Fruit fly (Drosophila melanogaster) whole organism, embryonic: ENCODE measurements around the gene Bacc.
A peak's percentile ranks its signal among the peaks of the same experiment; 100 is the strongest.

ENCODE experiments used
- Abd-B ChIP-seq: fragments of 200-800 bp; sonication (Bioruptor generic); optimal IDR thresholded peaks from 2 replicates; lab custom pipeline; 2018; ENCODE audit warnings: missing biosample characterization, mild to moderate bottlenecking, missing genetic modification characterization, moderate library complexity
- CG10147 ChIP-seq: fragments of 200-800 bp; sonication (Bioruptor generic); optimal IDR thresholded peaks from 2 replicates; lab custom pipeline; 2019; ENCODE audit warnings: missing biosample characterization, mild to moderate bottlenecking, missing genetic modification characterization, moderate library complexity
- CG10543 ChIP-seq: fragments of 200-800 bp; sonication (Bioruptor generic); optimal IDR thresholded peaks from 3 replicates; lab custom pipeline; 2017; ENCODE audit warnings: missing biosample characterization, mild to moderate bottlenecking, missing genetic modification characterization, moderate library complexity
- CG10565 ChIP-seq: fragments of 200-800 bp; sonication (Bioruptor generic); optimal IDR thresholded peaks from 3 replicates; lab custom pipeline; 2016; ENCODE audit warnings: missing biosample characterization, mild to moderate bottlenecking, missing genetic modification characterization
- CG10959 ChIP-seq: fragments of 200-800 bp; sonication (Bioruptor generic); IDR thresholded peaks from 2 replicates; pipeline ENCODE4 v1.3.6; 2022; ENCODE audit warnings: missing biosample characterization, missing genetic modification characterization
- CG11085 ChIP-seq: fragments of 200-800 bp; sonication (Bioruptor generic); IDR thresholded peaks from 2 replicates; pipeline ENCODE4 v1.3.6; 2022; ENCODE audit warnings: missing biosample characterization, missing genetic modification characterization
- CG11093 ChIP-seq: fragments of 200-800 bp; sonication (Bioruptor generic); IDR thresholded peaks from 3 replicates; pipeline ENCODE4 v1.3.6; 2022; ENCODE audit warnings: missing biosample characterization, missing genetic modification characterization
- CG12236 ChIP-seq: fragments of 200-800 bp; sonication (Bioruptor generic); optimal IDR thresholded peaks from 2 replicates; lab custom pipeline; 2016; ENCODE audit warnings: missing biosample characterization, missing genetic modification characterization
- CG13624 ChIP-seq: fragments of 200-800 bp; sonication (Bioruptor generic); optimal IDR thresholded peaks from 2 replicates; lab custom pipeline; 2016; ENCODE audit warnings: missing biosample characterization, missing genetic modification characterization
- CG14860 ChIP-seq: fragments of 200-800 bp; sonication (Bioruptor generic); IDR thresholded peaks from 3 replicates; pipeline ENCODE4 v1.3.6; 2022; ENCODE audit warnings: missing biosample characterization, missing genetic modification characterization; ENCODE audit not compliant: partially characterized antibody
- CG14965 ChIP-seq: fragments of 200-800 bp; sonication (Bioruptor generic); optimal IDR thresholded peaks from 2 replicates; lab custom pipeline; 2016; ENCODE audit warnings: missing biosample characterization, missing genetic modification characterization, borderline replicate concordance
- CG15011 ChIP-seq: fragments of 200-800 bp; sonication (Bioruptor generic); optimal IDR thresholded peaks from 3 replicates; lab custom pipeline; 2018; ENCODE audit warnings: missing biosample characterization, mild to moderate bottlenecking, missing genetic modification characterization
- CG1529 ChIP-seq: fragments of 200-800 bp; sonication (Bioruptor generic); optimal IDR thresholded peaks from 3 replicates; lab custom pipeline; 2018; ENCODE audit warnings: missing biosample characterization, missing genetic modification characterization
- CG16815 ChIP-seq: fragments of 200-800 bp; sonication (Bioruptor generic); optimal IDR thresholded peaks from 3 replicates; lab custom pipeline; 2017; ENCODE audit warnings: missing biosample characterization, mild to moderate bottlenecking, missing genetic modification characterization
- CG18476 ChIP-seq: fragments of 200-800 bp; sonication (Bioruptor generic); optimal IDR thresholded peaks from 2 replicates; lab custom pipeline; 2016; ENCODE audit warnings: missing biosample characterization, mild to moderate bottlenecking, missing genetic modification characterization
- CG2120 ChIP-seq: fragments of 200-800 bp; sonication (Bioruptor generic); optimal IDR thresholded peaks from 3 replicates; lab custom pipeline; 2016; ENCODE audit warnings: missing biosample characterization, missing genetic modification characterization
- CG30020 ChIP-seq: fragments of 200-800 bp; optimal IDR thresholded peaks from 2 replicates; lab custom pipeline; 2019; ENCODE audit warnings: missing biosample characterization, mild to moderate bottlenecking, missing genetic modification characterization, moderate library complexity
- CG30403 ChIP-seq: fragments of 200-800 bp; sonication (Bioruptor generic); optimal IDR thresholded peaks from 3 replicates; lab custom pipeline; 2016; ENCODE audit warnings: missing biosample characterization, missing genetic modification characterization
- CG34422 ChIP-seq: fragments of 200-800 bp; sonication (Bioruptor generic); IDR thresholded peaks from 3 replicates; pipeline ENCODE4 v1.3.6; 2022; ENCODE audit warnings: missing biosample characterization, missing genetic modification characterization
- CG5245 ChIP-seq: fragments of 200-800 bp; sonication (Bioruptor generic); optimal IDR thresholded peaks from 3 replicates; lab custom pipeline; 2016; ENCODE audit warnings: missing biosample characterization, missing genetic modification characterization
- CG6689 ChIP-seq: fragments of 200-800 bp; sonication (Bioruptor generic); IDR thresholded peaks from 2 replicates; pipeline ENCODE4 v1.3.6; 2022; ENCODE audit warnings: missing biosample characterization, missing genetic modification characterization
- CG6791 ChIP-seq: fragments of 200-800 bp; sonication (Bioruptor generic); IDR thresholded peaks from 3 replicates; pipeline ENCODE4 v1.3.6; 2022; ENCODE audit warnings: missing biosample characterization, missing genetic modification characterization; ENCODE audit not compliant: partially characterized antibody
- CG8089 ChIP-seq: fragments of 200-800 bp; sonication (Bioruptor generic); optimal IDR thresholded peaks from 3 replicates; lab custom pipeline; 2016; ENCODE audit warnings: missing biosample characterization, missing genetic modification characterization
- CG8388 ChIP-seq: fragments of 200-800 bp; sonication (Bioruptor generic); optimal IDR thresholded peaks from 2 replicates; lab custom pipeline; 2019; ENCODE audit warnings: missing biosample characterization, mild to moderate bottlenecking, missing genetic modification characterization, moderate library complexity
- CG8478 ChIP-seq: fragments of >200 bp; optimal IDR thresholded peaks from 2 replicates; lab custom pipeline; 2018
- Dad ChIP-seq: fragments of 200-800 bp; sonication (Bioruptor generic); optimal IDR thresholded peaks from 3 replicates; lab custom pipeline; 2016; ENCODE audit warnings: missing biosample characterization, missing genetic modification characterization
- Dbx ChIP-seq: fragments of 200-800 bp; sonication (Bioruptor generic); IDR thresholded peaks from 3 replicates; pipeline ENCODE4 v1.3.6; 2022; ENCODE audit warnings: missing biosample characterization, missing genetic modification characterization
- E2f1 ChIP-seq: fragments of 200-800 bp; sonication (Bioruptor generic); IDR thresholded peaks from 2 replicates; pipeline ENCODE4 v1.3.6; 2022; ENCODE audit warnings: missing biosample characterization, missing genetic modification characterization
- HLH54F ChIP-seq: fragments of 200-800 bp; sonication (Bioruptor generic); optimal IDR thresholded peaks from 3 replicates; lab custom pipeline; 2016; ENCODE audit warnings: missing biosample characterization, missing genetic modification characterization
- HmgD ChIP-seq: fragments of 200-800 bp; sonication (Bioruptor generic); optimal IDR thresholded peaks from 3 replicates; lab custom pipeline; 2016; ENCODE audit warnings: missing biosample characterization, missing genetic modification characterization
- Mad ChIP-seq: fragments of 200-800 bp; sonication (Bioruptor generic); optimal IDR thresholded peaks from 2 replicates; lab custom pipeline; 2016; ENCODE audit warnings: missing biosample characterization, missing genetic modification characterization
- Xrp1 ChIP-seq: fragments of 200-800 bp; sonication (Bioruptor generic); IDR thresholded peaks from 2 replicates; pipeline ENCODE4 v1.3.6; 2022; ENCODE audit warnings: missing biosample characterization, missing genetic modification characterization
- ac ChIP-seq: fragments of 200-800 bp; sonication (Bioruptor generic); optimal IDR thresholded peaks from 3 replicates; lab custom pipeline; 2017; ENCODE audit warnings: missing biosample characterization, mild to moderate bottlenecking, missing genetic modification characterization
- bbx ChIP-seq: fragments of 200-800 bp; sonication (Bioruptor generic); IDR thresholded peaks from 2 replicates; pipeline ENCODE4 v1.3.6; 2022; ENCODE audit warnings: missing biosample characterization, missing genetic modification characterization; ENCODE audit not compliant: partially characterized antibody
- cwo ChIP-seq: fragments of 200-800 bp; sonication (Bioruptor generic); optimal IDR thresholded peaks from 3 replicates; lab custom pipeline; 2017; ENCODE audit warnings: missing biosample characterization, missing genetic modification characterization, mild to moderate bottlenecking, moderate library complexity, missing genetic modification reagents
- da ChIP-seq: fragments of 200-800 bp; sonication (Bioruptor generic); optimal IDR thresholded peaks from 2 replicates; lab custom pipeline; 2016; ENCODE audit warnings: missing biosample characterization, missing genetic modification characterization
- danr ChIP-seq: fragments of 200-800 bp; sonication (Bioruptor generic); IDR thresholded peaks from 2 replicates; pipeline ENCODE4 v1.3.6; 2022; ENCODE audit warnings: missing biosample characterization, missing genetic modification characterization
- dysf ChIP-seq: fragments of 200-800 bp; sonication (Bioruptor generic); IDR thresholded peaks from 3 replicates; pipeline ENCODE4 v1.3.6; 2022; ENCODE audit warnings: missing biosample characterization, missing genetic modification characterization
- esg ChIP-seq: fragments of 200-800 bp; sonication (Bioruptor generic); conservative IDR thresholded peaks from 2 replicates; pipeline ENCODE4 v1.3.6; 2022; ENCODE audit warnings: missing biosample characterization, missing genetic modification characterization
- eve ChIP-seq, 2 experiments: fragments of >200 bp; optimal IDR thresholded peaks; 2 replicates each; lab custom pipeline; 2017; ENCODE audit warnings: missing biosample characterization in 2 of 2, missing genetic modification characterization in 2 of 2
- hb ChIP-seq: fragments of 200-800 bp; sonication (Bioruptor generic); IDR thresholded peaks from 3 replicates; pipeline ENCODE4 v1.3.6; 2022; ENCODE audit warnings: missing biosample characterization, missing genetic modification characterization; ENCODE audit not compliant: partially characterized antibody
- nau ChIP-seq: fragments of 200-800 bp; sonication (Bioruptor generic); optimal IDR thresholded peaks from 3 replicates; lab custom pipeline; 2017; ENCODE audit warnings: missing biosample characterization, mild to moderate bottlenecking, missing genetic modification characterization, missing genetic modification reagents
- nmo ChIP-seq: fragments of 200-800 bp; sonication (Bioruptor generic); optimal IDR thresholded peaks from 2 replicates; lab custom pipeline; 2018; ENCODE audit warnings: missing biosample characterization, mild to moderate bottlenecking, missing genetic modification characterization, moderate library complexity
- nom ChIP-seq: fragments of 200-800 bp; sonication (Bioruptor generic); optimal IDR thresholded peaks from 2 replicates; lab custom pipeline; 2017; ENCODE audit warnings: missing biosample characterization, missing genetic modification characterization, mild to moderate bottlenecking, moderate library complexity, missing genetic modification reagents
- sc ChIP-seq, 3 experiments: fragments of >200 bp in 2 of 3; fragments of 200-800 bp in 1 of 3; sonication (Bioruptor generic) in 1 of 3; optimal IDR thresholded peaks; 2 replicates in 2 of 3; 3 replicates in 1 of 3; lab custom pipeline; 2017; ENCODE audit warnings: mild to moderate bottlenecking in 1 of 3, missing biosample characterization in 1 of 3, missing genetic modification characterization in 1 of 3, missing genetic modification reagents in 1 of 3
- schlank ChIP-seq: fragments of 200-800 bp; sonication (Bioruptor generic); optimal IDR thresholded peaks from 2 replicates; lab custom pipeline; 2018; ENCODE audit warnings: missing biosample characterization, mild to moderate bottlenecking, missing genetic modification characterization
- scrt ChIP-seq: fragments of 200-800 bp; sonication (Bioruptor generic); optimal IDR thresholded peaks from 2 replicates; lab custom pipeline; 2018; ENCODE audit warnings: missing biosample characterization, mild to moderate bottlenecking, missing genetic modification characterization, moderate library complexity
- sqz ChIP-seq: fragments of 200-800 bp; sonication (Bioruptor generic); optimal IDR thresholded peaks from 3 replicates; lab custom pipeline; 2018; ENCODE audit warnings: missing biosample characterization, mild to moderate bottlenecking, missing genetic modification characterization
- sr ChIP-seq: fragments of 200-800 bp; sonication (Bioruptor generic); IDR thresholded peaks from 3 replicates; pipeline ENCODE4 v1.3.6; 2022; ENCODE audit warnings: missing biosample characterization, missing genetic modification characterization

Bacc gene

dm6 chr2L:2754437-2755322 is 2.4 kb downstream of the Bacc start (continued):
- TF ChIP-seq nau (peak; percentile 87), CG10147 (GFP tag; lab: Kevin White, UChicago) (peak; percentile 92), esg (GFP tag; lab: Robert Waterston, UW) (no peak), Abd-B (GFP tag; lab: Kevin White, UChicago) (peak; percentile 57), sqz (GFP tag; lab: Kevin White, UChicago) (peak; percentile 91), sc (optimal IDR thresholded peaks at IDR 0.05; lab: Kevin White, UChicago) (no peak), sc (GFP tag; optimal IDR thresholded peaks at IDR 0.05; lab: Kevin White, UChicago) (peak; percentile 71), CG30020 (tag; lab: Kevin White, UChicago) (peak; percentile 58), hb (GFP tag; lab: Robert Waterston, UW) (no peak), CG2120 (GFP tag; lab: Kevin White, UChicago) (peak; percentile 88), CG16815 (peak; percentile 41), CG30403 (peak; percentile 86), da (GFP tag; lab: Kevin White, UChicago) (peak; percentile 72), nmo (GFP tag; lab: Kevin White, UChicago) (peak; percentile 77), CG14965 (GFP tag; lab: Kevin White, UChicago) (peak; percentile 59), CG6689 (GFP tag; lab: Robert Waterston, UW) (no peak), CG10543 (peak; percentile 80), ac (GFP tag; lab: Kevin White, UChicago) (no peak), Mad (GFP tag; lab: Kevin White, UChicago) (peak; percentile 42), cwo (GFP tag; lab: Kevin White, UChicago) (peak; percentile 95), CG15011 (GFP tag; lab: Kevin White, UChicago) (peak; percentile 83), CG13624 (GFP tag; lab: Kevin White, UChicago) (peak; percentile 82), CG18476 (GFP tag; lab: Kevin White, UChicago) (peak; percentile 39), HmgD (GFP tag; lab: Kevin White, UChicago) (peak; percentile 18), dysf (no peak), CG34422 (no peak), CG14860 (GFP tag; lab: Robert Waterston, UW) (no peak), HLH54F (GFP tag; lab: Kevin White, UChicago) (peak; percentile 76), CG1529 (GFP tag; lab: Kevin White, UChicago) (peak; percentile 85), CG11085 (no peak), E2f1 (GFP tag; lab: Robert Waterston, UW) (no peak), CG10959 (no peak), Xrp1 (GFP tag; lab: Robert Waterston, UW) (no peak), scrt (GFP tag; lab: Kevin White, UChicago) (peak; percentile 76), nom (GFP tag; lab: Kevin White, UChicago) (peak; percentile 81), CG8089 (peak; percentile 59), CG6791 (GFP tag; lab: Robert Waterston, UW) (no peak), Dad (peak; percentile 73), CG8388 (peak; percentile 73), danr (GFP tag; lab: Robert Waterston, UW) (no peak), eve (GFP tag; optimal IDR thresholded peaks at IDR 0.05; lab: Kevin White, UChicago) (no peak), sr (no peak), CG12236 (GFP tag; lab: Kevin White, UChicago) (peak; percentile 81), bbx (GFP tag; lab: Robert Waterston, UW) (no peak), schlank (tag; lab: Kevin White, UChicago) (peak; percentile 71), CG11093 (GFP tag; lab: Robert Waterston, UW) (no peak), Dbx (GFP tag; lab: Robert Waterston, UW) (no peak), CG8478 (lab: Kevin White, UChicago) (no peak), CG5245 (GFP tag; lab: Kevin White, UChicago) (peak; percentile 53), CG10565 (GFP tag; lab: Kevin White, UChicago) (peak; percentile 22)
